Worm (Caenorhabditis elegans) whole organism, L1 larva: ENCODE results near the gene K04C2.5.

Source experiments
- jun-1 ChIP-seq: fragments of 150-350 bp; optimal IDR thresholded peaks from 2 replicates; lab custom pipeline; 2014; ENCODE audit warnings: missing biosample characterization, missing genetic modification reagents, missing genetic modification characterization
- mdl-1 ChIP-seq, 2 experiments: fragments of 150-350 bp; optimal IDR thresholded peaks; 2 replicates each; lab custom pipeline; 2014 to 2017; ENCODE audit warnings: missing biosample characterization in 2 of 2, missing genetic modification characterization in 2 of 2, inconsistent platforms in 1 of 2
- nhr-12 ChIP-seq: sonication (generic microtip); optimal IDR thresholded peaks from 2 replicates; lab custom pipeline; 2017; ENCODE audit warnings: missing biosample characterization, missing genetic modification characterization
- pqm-1 ChIP-seq: sonication (generic microtip); optimal IDR thresholded peaks from 3 replicates; lab custom pipeline; 2017; ENCODE audit warnings: missing biosample characterization, missing genetic modification characterization

DNA sequence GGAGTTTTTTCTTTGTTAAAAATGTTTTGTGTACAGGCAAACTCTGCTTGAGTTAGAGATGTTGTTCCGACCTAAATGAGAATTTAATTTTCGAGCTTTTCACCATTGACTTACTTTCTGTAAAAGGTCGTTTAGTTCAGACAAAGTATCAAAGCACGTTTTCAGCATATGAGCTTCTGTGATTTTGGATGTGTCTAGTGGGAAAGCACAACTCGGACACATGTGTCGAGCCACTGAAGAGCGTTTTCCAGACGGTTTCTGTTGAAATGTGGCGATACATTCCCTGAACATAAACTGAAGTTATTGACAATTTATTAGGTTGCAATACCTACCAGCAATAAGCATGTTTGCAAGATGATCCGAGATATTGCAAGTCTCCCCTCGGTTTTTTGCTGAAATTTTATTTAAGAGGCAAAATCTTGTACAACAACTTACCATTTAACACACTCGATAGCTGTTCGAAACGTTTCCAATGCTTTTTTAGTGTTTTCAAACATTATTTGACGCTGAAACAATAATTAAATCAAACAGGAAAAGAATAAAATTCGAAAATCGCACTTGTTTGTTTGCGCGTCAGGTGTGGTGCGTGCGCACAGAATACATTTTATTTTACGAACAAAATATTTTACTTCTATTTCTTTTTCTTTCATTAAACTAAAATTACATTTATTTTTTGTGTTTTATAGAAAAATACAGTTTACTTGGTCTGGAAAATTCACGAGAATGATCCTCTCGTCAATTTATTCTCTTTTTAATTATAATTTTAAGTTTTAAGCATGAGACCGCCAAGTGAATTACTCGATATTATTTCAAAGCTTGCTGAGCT, 2.2 kb downstream of the K04C2.5 start, which contains the start of the genes brd-1 and K04C2.2:
- TF ChIP-seq nhr-12 (no peak), mdl-1 (tag; optimal IDR thresholded peaks at IDR 0.05; lab: Kevin White, UChicago) (no peak), jun-1 (tag; lab: Kevin White, UChicago) (no peak), pqm-1 (tag; lab: Kevin White, UChicago) (no peak)
